Fruit fly (Drosophila melanogaster) whole organism, prepupa: Measurements from ENCODE around the gene Gr93b.

Source experiments
- CG10631 ChIP-seq: fragments of 200-800 bp; sonication (Bioruptor generic); optimal IDR thresholded peaks from 2 replicates; lab custom pipeline; 2016; ENCODE audit warnings: missing biosample characterization, missing genetic modification characterization
- CG10669 ChIP-seq: fragments of 200-800 bp; sonication (Bioruptor generic); optimal IDR thresholded peaks from 3 replicates; lab custom pipeline; 2018; ENCODE audit warnings: missing biosample characterization, mild to moderate bottlenecking, missing genetic modification characterization, moderate library complexity
- CG11294 ChIP-seq: fragments of 200-800 bp; sonication (Bioruptor generic); IDR thresholded peaks from 2 replicates; pipeline ENCODE4 v1.3.6; 2022; ENCODE audit warnings: missing biosample characterization, missing genetic modification characterization
- CG11762 ChIP-seq: fragments of 200-800 bp; sonication (Bioruptor generic); optimal IDR thresholded peaks from 3 replicates; lab custom pipeline; 2016; ENCODE audit warnings: missing biosample characterization, missing genetic modification characterization; ENCODE audit not compliant: insufficient read depth
- CG1621 ChIP-seq: fragments of 200-800 bp; sonication (Bioruptor generic); optimal IDR thresholded peaks from 3 replicates; lab custom pipeline; 2018; ENCODE audit warnings: missing biosample characterization, mild to moderate bottlenecking, missing genetic modification characterization
- CG16779 ChIP-seq: fragments of 200-800 bp; sonication (Bioruptor generic); optimal IDR thresholded peaks from 3 replicates; lab custom pipeline; 2017; ENCODE audit warnings: missing biosample characterization, mild to moderate bottlenecking, missing genetic modification characterization
- CG32006 ChIP-seq: fragments of 200-800 bp; sonication (Bioruptor generic); optimal IDR thresholded peaks from 3 replicates; lab custom pipeline; 2017; ENCODE audit warnings: missing biosample characterization, mild to moderate bottlenecking, missing genetic modification characterization
- CG6792 ChIP-seq: fragments of 200-800 bp; sonication (Bioruptor generic); optimal IDR thresholded peaks from 3 replicates; lab custom pipeline; 2016; ENCODE audit warnings: missing biosample characterization, missing genetic modification characterization
- CG6808 ChIP-seq: fragments of 200-800 bp; sonication (Bioruptor generic); optimal IDR thresholded peaks from 3 replicates; lab custom pipeline; 2017; ENCODE audit warnings: missing biosample characterization, missing genetic modification characterization, mild to moderate bottlenecking, moderate library complexity, missing genetic modification reagents
- CG6854 ChIP-seq: fragments of 200-800 bp; sonication (Bioruptor generic); optimal IDR thresholded peaks from 2 replicates; lab custom pipeline; 2017; ENCODE audit warnings: missing biosample characterization, mild to moderate bottlenecking, missing genetic modification characterization
- CG8319 ChIP-seq: fragments of 200-800 bp; sonication (Bioruptor generic); optimal IDR thresholded peaks from 3 replicates; lab custom pipeline; 2016; ENCODE audit warnings: missing biosample characterization, missing genetic modification characterization
- CG8632 ChIP-seq: fragments of 200-800 bp; sonication (Bioruptor generic); optimal IDR thresholded peaks from 3 replicates; lab custom pipeline; 2016; ENCODE audit warnings: missing biosample characterization, missing genetic modification characterization
- Eip78C ChIP-seq: fragments of 200-800 bp; sonication (Bioruptor generic); peaks from one replicate; lab custom pipeline; 2016; ENCODE audit warnings: missing biosample characterization, missing genetic modification characterization
- Eip93F ChIP-seq: fragments of 200-800 bp; sonication (Bioruptor generic); optimal IDR thresholded peaks from 2 replicates; lab custom pipeline; 2016; ENCODE audit warnings: missing biosample characterization, mild to moderate bottlenecking, missing genetic modification characterization
- Ets21C ChIP-seq: fragments of 200-800 bp; sonication (Bioruptor generic); optimal IDR thresholded peaks from 3 replicates; lab custom pipeline; 2016; ENCODE audit warnings: missing biosample characterization, missing genetic modification characterization
- Hr38 ChIP-seq: sonication (Bioruptor generic); optimal IDR thresholded peaks from 2 replicates; lab custom pipeline; 2016; ENCODE audit warnings: missing biosample characterization, missing genetic modification characterization
- Hr4 ChIP-seq: fragments of 200-800 bp; sonication (Bioruptor generic); optimal IDR thresholded peaks from 3 replicates; lab custom pipeline; 2016; ENCODE audit warnings: missing biosample characterization, missing genetic modification characterization
- Lpt ChIP-seq: fragments of 200-800 bp; sonication (Bioruptor generic); optimal IDR thresholded peaks from 3 replicates; lab custom pipeline; 2016; ENCODE audit warnings: missing biosample characterization, missing genetic modification characterization
- Smox ChIP-seq: fragments of 200-800 bp; sonication (Bioruptor generic); optimal IDR thresholded peaks from 3 replicates; lab custom pipeline; 2016; ENCODE audit warnings: missing biosample characterization, missing genetic modification characterization
- Sox15 ChIP-seq: fragments of 200-800 bp; sonication (Bioruptor generic); optimal IDR thresholded peaks from 3 replicates; lab custom pipeline; 2016; ENCODE audit warnings: missing biosample characterization, missing genetic modification characterization
- achi ChIP-seq: fragments of 200-800 bp; sonication (Bioruptor generic); optimal IDR thresholded peaks from 3 replicates; lab custom pipeline; 2016; ENCODE audit warnings: missing biosample characterization, missing genetic modification characterization
- cyc ChIP-seq: fragments of 200-800 bp; sonication (Bioruptor generic); optimal IDR thresholded peaks from 3 replicates; lab custom pipeline; 2016; ENCODE audit warnings: missing biosample characterization, missing genetic modification characterization
- dac ChIP-seq: fragments of 200-800 bp; sonication (Bioruptor generic); optimal IDR thresholded peaks from 2 replicates; lab custom pipeline; 2017; ENCODE audit warnings: missing biosample characterization, mild to moderate bottlenecking, missing genetic modification characterization
- dsx ChIP-seq: fragments of 200-800 bp; optimal IDR thresholded peaks from 3 replicates; lab custom pipeline; 2019; ENCODE audit warnings: missing biosample characterization, mild to moderate bottlenecking, missing genetic modification characterization, moderate library complexity; ENCODE audit not compliant: poor library complexity, severe bottlenecking
- eg ChIP-seq: fragments of 200-800 bp; sonication (Bioruptor generic); IDR thresholded peaks from 3 replicates; pipeline ENCODE4 v1.3.6; 2022; ENCODE audit warnings: missing biosample characterization, missing genetic modification characterization
- esn ChIP-seq: fragments of 200-800 bp; sonication (Bioruptor generic); optimal IDR thresholded peaks from 2 replicates; lab custom pipeline; 2016; ENCODE audit warnings: missing biosample characterization, mild to moderate bottlenecking, missing genetic modification characterization, moderate library complexity
- fd59A ChIP-seq: fragments of 200-800 bp; sonication (Bioruptor generic); optimal IDR thresholded peaks from 2 replicates; lab custom pipeline; 2017; ENCODE audit warnings: missing biosample characterization, mild to moderate bottlenecking, missing genetic modification characterization, missing genetic modification reagents
- pdm3 ChIP-seq: fragments of 200-800 bp; sonication (Bioruptor generic); optimal IDR thresholded peaks from 3 replicates; lab custom pipeline; 2016; ENCODE audit warnings: missing biosample characterization, missing genetic modification characterization
- spab ChIP-seq: fragments of 200-800 bp; sonication (Bioruptor generic); optimal IDR thresholded peaks from 2 replicates; lab custom pipeline; 2017; ENCODE audit warnings: missing biosample characterization, mild to moderate bottlenecking, missing genetic modification characterization, missing genetic modification reagents
- ss ChIP-seq, 2 experiments: fragments of 200-800 bp; sonication (Bioruptor generic); optimal IDR thresholded peaks; 2 replicates in 1 of 2; 3 replicates in 1 of 2; lab custom pipeline; 2017 to 2018; ENCODE audit warnings: mild to moderate bottlenecking in 2 of 2, missing biosample characterization in 2 of 2, missing genetic modification characterization in 2 of 2, moderate library complexity in 1 of 2
- svp ChIP-seq: fragments of 200-800 bp; sonication (Bioruptor generic); peaks from one replicate; lab custom pipeline; 2016; ENCODE audit warnings: missing biosample characterization, missing genetic modification characterization
- vri ChIP-seq: fragments of 200-800 bp; sonication (Bioruptor generic); optimal IDR thresholded peaks from 3 replicates; lab custom pipeline; 2016; ENCODE audit warnings: missing biosample characterization, mild to moderate bottlenecking, missing genetic modification characterization

The Gr93b gene

DNA sequence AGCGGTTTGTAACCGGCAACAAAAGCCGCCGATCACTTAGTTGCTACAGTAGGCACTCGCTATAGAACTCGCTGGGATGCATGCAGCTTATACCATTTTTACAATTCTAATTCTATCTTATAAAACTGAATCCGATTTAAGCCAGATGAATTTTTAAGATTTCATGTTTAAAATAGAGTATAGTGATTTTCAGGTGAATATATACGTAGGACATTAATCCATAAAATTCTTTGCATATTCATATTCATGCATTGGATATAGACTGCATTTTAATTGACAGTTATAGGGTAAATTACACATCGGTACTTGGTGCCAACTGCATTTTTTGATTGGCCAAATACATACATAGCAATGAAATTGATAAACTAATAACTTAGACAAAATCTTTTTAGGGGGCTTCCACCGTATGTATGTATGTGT lies 44.0 kb upstream of the Gr93b start (continued):
- peak; percentile 35 for TF ChIP-seq CG8632 (GFP tag; lab: Kevin White, UChicago)
- TF ChIP-seq CG11294 (GFP tag; lab: Robert Waterston, UW): no peak
- peak; percentile 7 for TF ChIP-seq Sox15 (GFP tag; lab: Kevin White, UChicago)
- TF ChIP-seq CG10669: no peak
- no peak for TF ChIP-seq CG6854 (GFP tag; lab: Kevin White, UChicago)
- peak; percentile 37 for TF ChIP-seq CG32006 (GFP tag; lab: Kevin White, UChicago)
- no peak for TF ChIP-seq dac (GFP tag; lab: Kevin White, UChicago)
- peak; percentile 47 for TF ChIP-seq CG8319 (GFP tag; lab: Kevin White, UChicago)
- peak; percentile 18 for TF ChIP-seq CG11762 (GFP tag; lab: Kevin White, UChicago)
- TF ChIP-seq svp (GFP tag; lab: Kevin White, UChicago): peak; percentile 74
- TF ChIP-seq CG1621 (tag; lab: Kevin White, UChicago): no peak
- TF ChIP-seq Lpt (GFP tag; lab: Kevin White, UChicago): no peak
- TF ChIP-seq CG6808 (GFP tag; lab: Kevin White, UChicago): peak; percentile 37
- peak; percentile 5 for TF ChIP-seq achi (GFP tag; lab: Kevin White, UChicago)
- TF ChIP-seq dsx (GFP tag; lab: Kevin White, UChicago): peak; percentile 76
- peak; percentile 71 for TF ChIP-seq esn (GFP tag; lab: Kevin White, UChicago)
- TF ChIP-seq ss (GFP tag; optimal IDR thresholded peaks at IDR 0.05; lab: Kevin White, UChicago): no peak

DNA sequence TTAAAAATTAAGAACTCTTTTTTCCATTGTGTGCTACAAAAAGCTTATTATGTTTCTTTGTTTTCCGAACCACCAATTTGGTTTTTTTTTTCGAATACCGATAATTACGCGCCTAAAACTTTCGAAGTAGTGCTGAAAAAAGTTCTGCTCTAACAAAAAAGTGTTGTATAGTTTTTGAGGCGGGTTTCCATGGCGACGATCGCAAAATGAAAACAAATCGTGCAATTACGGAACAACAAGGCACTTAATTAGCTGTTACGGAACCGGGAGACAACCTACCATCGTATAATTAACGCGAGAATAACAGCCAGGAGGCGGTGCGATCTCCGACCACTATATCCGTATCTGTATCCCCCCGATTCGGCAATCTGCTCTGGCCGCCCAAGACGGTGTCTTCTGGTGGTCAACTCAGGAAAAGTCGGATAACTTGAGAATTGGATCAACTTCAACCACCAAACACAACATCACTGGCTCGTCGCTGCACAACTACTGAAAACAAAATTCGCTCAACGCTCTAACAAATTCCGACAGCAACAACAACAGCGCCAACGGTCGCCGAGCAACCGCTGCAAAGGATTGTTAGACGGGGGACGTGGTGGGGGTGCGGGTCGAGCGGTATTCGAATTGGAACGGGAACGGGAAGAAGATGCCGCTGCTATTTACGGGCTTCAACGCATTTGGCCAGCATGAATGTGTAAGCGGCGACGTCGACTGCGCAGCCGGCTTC lies 43.5 kb upstream of the Gr93b start, which contains the start of the genes CG6678 and dnd:
TSS of gene CG6678 (plus strand) at position 169 of the 727 bp plus-strand sequence.
TSS of gene dnd (minus strand) at position 495 of the 727 bp plus-strand sequence.
- no peak for TF ChIP-seq Eip93F (GFP tag; lab: Kevin White, UChicago)
- TF ChIP-seq vri (GFP tag; lab: Kevin White, UChicago): peak; percentile 1
- TF ChIP-seq CG8632 (GFP tag; lab: Kevin White, UChicago): no peak
- TF ChIP-seq pdm3 (GFP tag; lab: Kevin White, UChicago): no peak
- TF ChIP-seq CG16779 (tag; lab: Kevin White, UChicago): no peak
- TF ChIP-seq CG10631 (GFP tag; lab: Kevin White, UChicago): no peak
- no peak for TF ChIP-seq Eip78C (GFP tag; lab: Kevin White, UChicago)

DNA sequence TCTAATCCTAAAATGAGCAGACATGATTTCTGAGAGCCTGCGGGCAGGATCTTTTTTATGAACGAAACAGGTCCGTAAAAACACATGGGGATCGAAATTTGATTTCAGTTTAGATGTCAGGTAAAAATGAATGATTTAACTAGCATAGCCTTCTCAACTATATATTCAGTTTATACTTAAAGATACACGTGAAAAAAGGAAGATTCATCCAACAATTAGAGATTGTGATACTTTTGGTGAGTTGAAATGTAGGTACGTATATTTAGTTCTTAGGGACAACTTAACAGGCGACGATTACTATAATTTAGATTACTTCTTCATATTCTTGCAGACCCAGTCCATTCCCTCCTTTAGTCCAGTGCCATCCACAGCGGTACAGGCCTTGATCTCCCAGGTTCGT lies 41.9 kb upstream of the Gr93b start, which contains the start of gene CG17819:
TSS of gene CG17819 (minus strand) at position 101 of the 400 bp plus-strand sequence.
- no peak for TF ChIP-seq spab (GFP tag; lab: Kevin White, UChicago)
- no peak for TF ChIP-seq cyc (GFP tag; lab: Kevin White, UChicago)
- TF ChIP-seq CG8319 (GFP tag; lab: Kevin White, UChicago): no peak
- no peak for TF ChIP-seq CG1621 (tag; lab: Kevin White, UChicago)
- TF ChIP-seq ss (GFP tag; optimal IDR thresholded peaks at IDR 0.05; lab: Kevin White, UChicago): no peak
- no peak for TF ChIP-seq Hr4 (GFP tag; lab: Kevin White, UChicago)
- TF ChIP-seq Hr38: no peak
- no peak for TF ChIP-seq CG32006 (GFP tag; lab: Kevin White, UChicago)
- TF ChIP-seq CG6792 (GFP tag; lab: Kevin White, UChicago): no peak
- TF ChIP-seq Smox (GFP tag; lab: Kevin White, UChicago): no peak
- no peak for TF ChIP-seq eg (GFP tag; lab: Robert Waterston, UW)
- TF ChIP-seq CG6854 (GFP tag; lab: Kevin White, UChicago): no peak
- TF ChIP-seq dsx (GFP tag; lab: Kevin White, UChicago): no peak
- no peak for TF ChIP-seq Lpt (GFP tag; lab: Kevin White, UChicago)
- TF ChIP-seq esn (GFP tag; lab: Kevin White, UChicago): no peak
- TF ChIP-seq CG11294 (GFP tag; lab: Robert Waterston, UW): no peak
- no peak for TF ChIP-seq fd59A (GFP tag; lab: Kevin White, UChicago)
- TF ChIP-seq Ets21C (GFP tag; lab: Kevin White, UChicago): no peak
- TF ChIP-seq CG11762 (GFP tag; lab: Kevin White, UChicago): no peak
